Worm (Caenorhabditis elegans): Measurements from ENCODE around the gene cox-18.
A peak's percentile ranks its signal among the peaks of the same experiment; 100 is the strongest.

Gene cox-18

ce11 chrIV:1075484-1075883 is 21.8 kb upstream of the cox-18 start (continued):
- TF ChIP-seq lsy-2 (tag; optimal IDR thresholded peaks at IDR 0.05) (no peak), daf-16 (GFP tag; optimal IDR thresholded peaks at IDR 0.05) (no peak), daf-16 (tag; optimal IDR thresholded peaks at IDR 0.05) (peak; percentile 17), lin-38 (GFP tag; IDR thresholded peaks at IDR 0.05) (no peak), ces-1 (GFP tag; optimal IDR thresholded peaks at IDR 0.05) (no peak), daf-8 (GFP tag; IDR thresholded peaks at IDR 0.05) (no peak), nhr-11 (tag; optimal IDR thresholded peaks at IDR 0.05) (no peak), cey-2 (tag; optimal IDR thresholded peaks at IDR 0.05; ENCODE audit: borderline replicate concordance, insufficient read depth) (no peak), php-3 (GFP tag; IDR thresholded peaks at IDR 0.05) (peak; percentile 40; the same call in 1 of the 2 replicates), D1046.2 (GFP tag; IDR thresholded peaks at IDR 0.05) (no peak), F44E2.7 (GFP tag; IDR thresholded peaks at IDR 0.05) (no peak)

ce11 chrIV:1086913-1087312 is 10.3 kb upstream of the cox-18 start, which contains the start of gene csn-4:
Gene csn-4, minus strand, starts transcription at chrIV:1087013.
- TF ChIP-seq spr-3 (GFP tag; optimal IDR thresholded peaks at IDR 0.05): peak; percentile 4
- TF ChIP-seq daf-19 (GFP tag; conservative IDR thresholded peaks at IDR 0.05): no peak
- peak; percentile 10 for TF ChIP-seq ama-1 (optimal IDR thresholded peaks at IDR 0.05)

ce11 chrIV:1093870-1094564 is 3.2 kb upstream of the cox-18 start, which contains the start of the genes cct-8 and Y55F3AR.2:
Gene cct-8, minus strand, starts transcription at chrIV:1093920.
Gene Y55F3AR.2, plus strand, starts transcription at chrIV:1094541.
- TF ChIP-seq zag-1 (tag; optimal IDR thresholded peaks at IDR 0.05) (peak; percentile 34), sdz-12 (GFP tag; optimal IDR thresholded peaks at IDR 0.05) (peak; percentile 92), fos-1 (tag; optimal IDR thresholded peaks at IDR 0.05) (peak; percentile 23), ceh-44 (GFP tag; IDR thresholded peaks at IDR 0.05) (peak; percentile 71; the same call in 1 of the 2 replicates), jun-1 (tag; optimal IDR thresholded peaks at IDR 0.05) (peak; percentile 92), F26F4.8 (GFP tag; conservative IDR thresholded peaks at IDR 0.05) (no peak), lin-38 (GFP tag; IDR thresholded peaks at IDR 0.05) (peak; percentile 97), Y105C5A.15 (GFP tag; IDR thresholded peaks at IDR 0.05) (0 out of 2 replicates have a peak, but pooled peaks have one; percentile 14), zip-11 (GFP tag; IDR thresholded peaks at IDR 0.05) (peak; percentile 56; the same call in 1 of the 2 replicates), nhr-102 (tag; optimal IDR thresholded peaks at IDR 0.05) (peak; percentile 97), saeg-2 (GFP tag; IDR thresholded peaks at IDR 0.05) (peak; percentile 97), pha-4 (GFP tag; IDR thresholded peaks at IDR 0.05) (peak; percentile 97), pha-4 (tag; optimal IDR thresholded peaks at IDR 0.05) (peak; percentile 19), madf-9 (GFP tag; conservative IDR thresholded peaks at IDR 0.05) (peak; percentile 96), lin-13 (GFP tag; optimal IDR thresholded peaks at IDR 0.05) (peak; percentile 95), Y48G9A.11 (GFP tag; IDR thresholded peaks at IDR 0.05) (peak; percentile 97), daf-12 (tag; optimal IDR thresholded peaks at IDR 0.05) (no peak), lim-7 (GFP tag; IDR thresholded peaks at IDR 0.05) (peak; percentile 55; the same call in 1 of the 2 replicates), ZK546.5 (tag; optimal IDR thresholded peaks at IDR 0.05) (peak; percentile 15 to 67), aly-2 (tag; optimal IDR thresholded peaks at IDR 0.05) (no peak), ces-1 (GFP tag; optimal IDR thresholded peaks at IDR 0.05) (peak; percentile 45), Y5F2A.4 (GFP tag; optimal IDR thresholded peaks at IDR 0.05) (peak; percentile 86), hlh-30 (tag; optimal IDR thresholded peaks at IDR 0.05; ENCODE audit: insufficient read depth) (peak; percentile 92), madf-5 (GFP tag; IDR thresholded peaks at IDR 0.05) (0 out of 4 replicates have a peak, but pooled peaks of 1 of the 2 experiments have one; percentile 72), nhr-11 (tag; optimal IDR thresholded peaks at IDR 0.05) (peak; percentile 89), lin-1 (GFP tag; IDR thresholded peaks at IDR 0.05) (peak; percentile 92), mep-1 (tag; optimal IDR thresholded peaks at IDR 0.05) (peak; percentile 99), pqm-1 (tag; optimal IDR thresholded peaks at IDR 0.05) (no peak), attf-4 (tag; optimal IDR thresholded peaks at IDR 0.05) (no peak), rbr-2 (tag; optimal IDR thresholded peaks at IDR 0.05) (peak; percentile 97), nhr-237 (tag; optimal IDR thresholded peaks at IDR 0.05) (no peak), ceh-28 (tag; optimal IDR thresholded peaks at IDR 0.05) (no peak), nhr-6 (tag; optimal IDR thresholded peaks at IDR 0.05) (peak; percentile 93), lin-29 (GFP tag; IDR thresholded peaks at IDR 0.05) (peak; percentile 96), aha-1 (tag) (peak; percentile 83), dmd-9 (GFP tag; IDR thresholded peaks at IDR 0.05) (peak; percentile 98), D1046.2 (GFP tag; IDR thresholded peaks at IDR 0.05) (peak; percentile 95)
